Fruit fly (Drosophila melanogaster): ENCODE results near the gene CG5973.

CG5973 gene

DNA sequence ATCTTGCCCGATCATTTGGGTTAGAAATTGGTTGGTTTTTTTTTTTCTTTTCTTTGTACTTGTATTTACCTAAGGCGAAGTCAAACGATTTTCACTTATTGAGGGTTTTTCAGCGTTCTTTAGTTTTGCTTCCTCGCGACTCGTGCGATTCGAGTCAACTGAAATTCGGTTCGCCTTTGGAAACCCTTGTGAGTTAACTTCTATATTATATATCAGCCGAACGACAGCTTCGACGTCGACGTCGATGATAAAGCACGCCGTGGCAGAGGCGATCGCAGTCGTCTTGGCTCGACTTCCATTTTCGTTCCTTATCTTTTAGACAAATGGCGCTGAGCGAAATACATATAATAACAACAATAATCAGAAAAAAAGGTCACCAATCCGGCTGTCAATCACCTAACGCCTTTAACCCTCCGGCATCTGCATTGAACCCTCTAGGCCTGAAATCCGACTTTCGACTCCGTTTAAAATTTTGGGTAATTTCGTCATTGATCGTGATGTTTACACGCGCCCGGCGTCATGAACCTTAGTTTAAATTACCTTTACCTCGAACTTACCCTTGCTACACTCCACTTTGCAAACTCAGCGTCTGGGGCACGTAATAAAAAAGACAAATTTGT, 3.8 kb upstream of the CG5973 start, which contains the start of gene CG5958 (continued):
- no peak for TF ChIP-seq Rel (GFP tag; optimal IDR thresholded peaks at IDR 0.05)
- TF ChIP-seq Rel (tag; optimal IDR thresholded peaks at IDR 0.05) = peak; percentile 44
- no peak for TF ChIP-seq foxo (GFP tag; optimal IDR thresholded peaks at IDR 0.05)
- no peak for TF ChIP-seq woc (GFP tag; optimal IDR thresholded peaks at IDR 0.05)
- TF ChIP-seq psq (GFP tag; optimal IDR thresholded peaks at IDR 0.05) = no peak
- no peak for TF ChIP-seq Abd-B (GFP tag; optimal IDR thresholded peaks at IDR 0.05)
- no peak for TF ChIP-seq N (GFP tag; optimal IDR thresholded peaks at IDR 0.05)
- TF ChIP-seq Hr78 (GFP tag; optimal IDR thresholded peaks at IDR 0.05) = no peak
- TF ChIP-seq CrebA (GFP tag; optimal IDR thresholded peaks at IDR 0.05; ENCODE audit: borderline replicate concordance) = peak; percentile 46
- no peak for TF ChIP-seq dmrt93B (GFP tag; optimal IDR thresholded peaks at IDR 0.05)
- TF ChIP-seq sage (GFP tag; optimal IDR thresholded peaks at IDR 0.05) = peak; percentile 13

- TF ChIP-seq fru (GFP tag; optimal IDR thresholded peaks at IDR 0.05) (peak; percentile 42), foxo (GFP tag; optimal IDR thresholded peaks at IDR 0.05) (peak in 1 of 2 experiments; percentile 29), Rel (GFP tag; optimal IDR thresholded peaks at IDR 0.05) (no peak), Rel (tag; optimal IDR thresholded peaks at IDR 0.05) (peak; percentile 5), h (GFP tag; optimal IDR thresholded peaks at IDR 0.05) (no peak), Hr83 (GFP tag; optimal IDR thresholded peaks at IDR 0.05; ENCODE audit: poor library complexity, severe bottlenecking) (peak; percentile 41)
Measured at dm6 chr2L:7433957-7434736, 3.1 kb upstream of the CG5973 start.

DNA sequence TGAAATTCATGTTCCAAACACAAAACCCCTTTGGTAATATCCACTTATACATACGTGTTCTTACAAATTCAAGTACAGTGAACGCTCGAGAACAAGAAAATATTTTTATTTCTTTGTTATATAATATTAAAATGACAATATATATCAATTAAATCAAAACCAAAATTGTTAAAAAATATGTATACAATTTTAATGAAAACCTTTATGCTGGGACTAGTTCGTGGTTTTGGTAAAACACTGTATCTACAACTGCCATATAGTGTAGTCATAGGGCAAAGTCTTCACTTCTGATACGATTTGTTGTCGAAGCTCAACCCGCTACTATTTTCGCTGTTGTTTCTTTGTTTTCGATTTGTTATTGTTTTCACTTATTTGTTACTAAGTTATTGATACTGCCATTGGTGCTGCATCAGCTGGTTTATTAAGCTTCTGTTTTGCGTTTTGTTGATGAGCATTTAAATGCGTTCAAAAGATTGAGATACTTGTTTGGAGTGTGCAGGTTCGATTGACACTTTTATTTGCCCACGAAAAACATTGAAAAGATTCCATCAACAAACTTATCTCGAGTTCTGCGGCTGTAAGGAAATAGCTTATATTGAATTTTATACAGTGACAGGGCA, 2.4 kb upstream of the CG5973 start:
- TF ChIP-seq Abd-B (GFP tag; optimal IDR thresholded peaks at IDR 0.05) (no peak), Sp1 (GFP tag; optimal IDR thresholded peaks at IDR 0.05) (peak; percentile 50), dl (GFP tag; optimal IDR thresholded peaks at IDR 0.05; ENCODE audit: insufficient read depth in 1 of 2, partially characterized antibody in 2 of 2) (no peak), psq (GFP tag; optimal IDR thresholded peaks at IDR 0.05) (peak; percentile 7), pan (optimal IDR thresholded peaks at IDR 0.05) (no peak), Hnf4 (GFP tag; optimal IDR thresholded peaks at IDR 0.05) (peak; percentile 62), OdsH (GFP tag; optimal IDR thresholded peaks at IDR 0.05) (peak; percentile 50), Rel (GFP tag; optimal IDR thresholded peaks at IDR 0.05) (no peak), Rel (tag; optimal IDR thresholded peaks at IDR 0.05) (peak; percentile 4), rgr (GFP tag; optimal IDR thresholded peaks at IDR 0.05) (peak; percentile 37), ey (GFP tag; optimal IDR thresholded peaks at IDR 0.05) (peak; percentile 8), foxo (GFP tag; optimal IDR thresholded peaks at IDR 0.05) (peak in 1 of 2 experiments; percentile 50), h (GFP tag; optimal IDR thresholded peaks at IDR 0.05) (peak; percentile 3), HLH106 (tag; optimal IDR thresholded peaks at IDR 0.05) (peak; percentile 36), fru (GFP tag; optimal IDR thresholded peaks at IDR 0.05) (peak; percentile 7), Dif (GFP tag; optimal IDR thresholded peaks at IDR 0.05; ENCODE audit: partially characterized antibody) (no peak), brk (GFP tag; optimal IDR thresholded peaks at IDR 0.05) (peak; percentile 12)

dm6 chr2L:7435475-7435874, 1.8 kb upstream of the CG5973 start:
- TF ChIP-seq Hnf4 (GFP tag; optimal IDR thresholded peaks at IDR 0.05) (no peak), Hr83 (GFP tag; optimal IDR thresholded peaks at IDR 0.05; ENCODE audit: poor library complexity, severe bottlenecking) (no peak), Hr78 (GFP tag; optimal IDR thresholded peaks at IDR 0.05) (no peak)

dm6 chr2L:7436492-7437324, 584 bp upstream of the CG5973 start:
- TF ChIP-seq N (GFP tag; optimal IDR thresholded peaks at IDR 0.05) = no peak
- TF ChIP-seq Dfd (GFP tag; optimal IDR thresholded peaks at IDR 0.05) = no peak
- no peak for TF ChIP-seq sage (GFP tag; optimal IDR thresholded peaks at IDR 0.05)
- TF ChIP-seq tai (GFP tag; optimal IDR thresholded peaks at IDR 0.05) = peak; percentile 47
- TF ChIP-seq usp (GFP tag; optimal IDR thresholded peaks at IDR 0.05) = no peak
- TF ChIP-seq brk (GFP tag; optimal IDR thresholded peaks at IDR 0.05) = peak; percentile 51
- peak; percentile 50 for TF ChIP-seq rgr (GFP tag; optimal IDR thresholded peaks at IDR 0.05)
- no peak for TF ChIP-seq Dif (GFP tag; optimal IDR thresholded peaks at IDR 0.05; ENCODE audit: partially characterized antibody)
- TF ChIP-seq HLH106 (tag; optimal IDR thresholded peaks at IDR 0.05) = peak; percentile 39
- TF ChIP-seq fru (GFP tag; optimal IDR thresholded peaks at IDR 0.05) = peak; percentile 37
- TF ChIP-seq dmrt93B (GFP tag; optimal IDR thresholded peaks at IDR 0.05) = peak; percentile 39
- TF ChIP-seq jim (GFP tag; optimal IDR thresholded peaks at IDR 0.05) = peak; percentile 44
- no peak for TF ChIP-seq Myc (optimal IDR thresholded peaks at IDR 0.05)
- TF ChIP-seq Rel (GFP tag; optimal IDR thresholded peaks at IDR 0.05) = no peak
- TF ChIP-seq Rel (tag; optimal IDR thresholded peaks at IDR 0.05) = no peak
- no peak for TF ChIP-seq woc (GFP tag; optimal IDR thresholded peaks at IDR 0.05)
- TF ChIP-seq h (GFP tag; optimal IDR thresholded peaks at IDR 0.05) = peak; percentile 49
- TF ChIP-seq dsf (GFP tag; optimal IDR thresholded peaks at IDR 0.05; ENCODE audit: borderline replicate concordance) = peak; percentile 11
- no peak for TF ChIP-seq pan (optimal IDR thresholded peaks at IDR 0.05)
- TF ChIP-seq psq (GFP tag; optimal IDR thresholded peaks at IDR 0.05) = peak; percentile 35
- no peak for TF ChIP-seq Mio (GFP tag; optimal IDR thresholded peaks at IDR 0.05)
- TF ChIP-seq foxo (GFP tag; optimal IDR thresholded peaks at IDR 0.05) = peak in 1 of 2 experiments; percentile 49
- peak; percentile 37 for TF ChIP-seq CG9705 (GFP tag; optimal IDR thresholded peaks at IDR 0.05)
- TF ChIP-seq CrebA (GFP tag; optimal IDR thresholded peaks at IDR 0.05; ENCODE audit: borderline replicate concordance) = no peak
- TF ChIP-seq Hr78 (GFP tag; optimal IDR thresholded peaks at IDR 0.05) = no peak
- no peak for TF ChIP-seq Abd-B (GFP tag; optimal IDR thresholded peaks at IDR 0.05)
- TF ChIP-seq lola (GFP tag; optimal IDR thresholded peaks at IDR 0.05) = no peak
